Worm (Caenorhabditis elegans) whole organism, midembryonic: ENCODE results near the gene sri-33.
"Not testable (repeated sequence)": the region's sequence is repeated elsewhere in the genome, so short reads cannot be mapped to it uniquely, and the experiment has no call there.

Source experiments
- T22C8.4 ChIP-seq: fragments of 200-800 bp; sonication (Bioruptor generic); IDR thresholded peaks from 2 replicates; pipeline ENCODE4 v1.3.6; 2022; ENCODE audit warnings: missing genetic modification characterization, missing compliant biosample characterization
- cog-1 ChIP-seq: sonication (generic microtip); optimal IDR thresholded peaks from 2 replicates; lab custom pipeline; 2016; ENCODE audit warnings: missing genetic modification characterization, missing compliant biosample characterization
- flt-1 ChIP-seq: fragments of 200-800 bp; sonication (Bioruptor generic); IDR thresholded peaks from 2 replicates; pipeline ENCODE4 v1.3.6; 2022; ENCODE audit warnings: missing genetic modification characterization, missing compliant biosample characterization
- klf-2 ChIP-seq: fragments of 200-800 bp; sonication (Bioruptor generic); conservative IDR thresholded peaks from 2 replicates; pipeline ENCODE4 v1.3.6; 2022; ENCODE audit warnings: missing genetic modification reagents, missing genetic modification characterization, missing compliant biosample characterization
- med-1 ChIP-seq: sonication (generic microtip); optimal IDR thresholded peaks from 2 replicates; lab custom pipeline; 2017; ENCODE audit warnings: missing genetic modification characterization, mild to moderate bottlenecking, missing compliant biosample characterization, antibody characterized with exemption, missing genetic modification reagents; ENCODE audit not compliant: insufficient read depth
- ref-1 ChIP-seq: fragments of 200-800 bp; sonication (Bioruptor generic); conservative IDR thresholded peaks from 2 replicates; pipeline ENCODE4 v1.3.6; 2022; ENCODE audit warnings: missing genetic modification reagents, missing genetic modification characterization, missing compliant biosample characterization
- tab-1 ChIP-seq: fragments of 200-800 bp; sonication (Bioruptor generic); IDR thresholded peaks from 2 replicates; pipeline ENCODE4 v1.3.6; 2022; ENCODE audit warnings: missing genetic modification characterization, missing compliant biosample characterization
- ztf-23 ChIP-seq: fragments of 200-800 bp; sonication (Bioruptor generic); IDR thresholded peaks from 2 replicates; pipeline ENCODE4 v1.3.6; 2022; ENCODE audit warnings: missing genetic modification reagents, missing genetic modification characterization, missing compliant biosample characterization
- ztf-29 ChIP-seq: fragments of 200-800 bp; sonication (Bioruptor generic); IDR thresholded peaks from 2 replicates; pipeline ENCODE4 v1.3.6; 2022; ENCODE audit warnings: missing genetic modification reagents, missing genetic modification characterization, missing compliant biosample characterization

Gene sri-33

ce11 chrII:3148404-3148803 is 8.2 kb downstream of the sri-33 start:
- no peak for TF ChIP-seq cog-1
- TF ChIP-seq klf-2, result no peak
- TF ChIP-seq T22C8.4, result no peak
- no peak for TF ChIP-seq ztf-23 (GFP tag; lab: Robert Waterston, UW)
- no peak for TF ChIP-seq ztf-29
- no peak for TF ChIP-seq flt-1 (GFP tag; lab: Robert Waterston, UW)
- TF ChIP-seq med-1 (GFP tag; lab: Kevin White, UChicago), result no peak
- TF ChIP-seq ref-1 (GFP tag; lab: Robert Waterston, UW), result no peak
- no peak for TF ChIP-seq tab-1 (GFP tag; lab: Robert Waterston, UW)

- TF ChIP-seq med-1 (GFP tag; lab: Kevin White, UChicago) (no peak), klf-2 (no peak), ztf-23 (GFP tag; lab: Robert Waterston, UW) (no peak), flt-1 (GFP tag; lab: Robert Waterston, UW) (no peak), ztf-29 (no peak), cog-1 (no peak), ref-1 (GFP tag; lab: Robert Waterston, UW) (no peak), T22C8.4 (no peak), tab-1 (GFP tag; lab: Robert Waterston, UW) (no peak)
Measured at ce11 chrII:3145842-3146241, 10.8 kb downstream of the sri-33 start, which contains the start of gene T10D4.15. TSS of gene T10D4.15 (plus strand) at chrII:3146142.

ce11 chrII:3144552-3144951 is 12.1 kb downstream of the sri-33 start, which contains the start of gene sri-43:
TSS of gene sri-43 (minus strand) at chrII:3144652.
- TF ChIP-seq ztf-29; tab-1 (GFP tag; lab: Robert Waterston, UW); flt-1 (GFP tag; lab: Robert Waterston, UW): not testable (repeated sequence)

ce11 chrII:3142855-3143254 is 13.8 kb downstream of the sri-33 start, which contains the start of gene sri-42:
TSS of gene sri-42 (minus strand) at chrII:3142955.
- not testable (repeated sequence) for TF ChIP-seq klf-2; flt-1 (GFP tag; lab: Robert Waterston, UW); tab-1 (GFP tag; lab: Robert Waterston, UW)

- TF ChIP-seq klf-2, result no peak
- TF ChIP-seq med-1 (GFP tag; lab: Kevin White, UChicago), result no peak
- no peak for TF ChIP-seq ref-1 (GFP tag; lab: Robert Waterston, UW)
- no peak for TF ChIP-seq cog-1
- TF ChIP-seq ztf-29, result no peak
- no peak for TF ChIP-seq tab-1 (GFP tag; lab: Robert Waterston, UW)
- no peak for TF ChIP-seq ztf-23 (GFP tag; lab: Robert Waterston, UW)
- no peak for TF ChIP-seq flt-1 (GFP tag; lab: Robert Waterston, UW)
- no peak for TF ChIP-seq T22C8.4
Measured at ce11 chrII:3137804-3138203, 18.8 kb downstream of the sri-33 start, which contains the start of gene sri-54. TSS of gene sri-54 (minus strand) at chrII:3137904.

- peak; percentile 20; the same call in 1 of the 2 replicates for TF ChIP-seq ztf-29
- no peak for TF ChIP-seq ztf-23 (GFP tag; lab: Robert Waterston, UW)
Measured at ce11 chrII:3135293-3135692, 21.4 kb downstream of the sri-33 start.

- no peak for TF ChIP-seq klf-2
- no peak for TF ChIP-seq flt-1 (GFP tag; lab: Robert Waterston, UW)
- no peak for TF ChIP-seq ztf-29
- TF ChIP-seq ref-1 (GFP tag; lab: Robert Waterston, UW), result no peak
- TF ChIP-seq ztf-23 (GFP tag; lab: Robert Waterston, UW), result no peak
- no peak for TF ChIP-seq med-1 (GFP tag; lab: Kevin White, UChicago)
- no peak for TF ChIP-seq cog-1
- no peak for TF ChIP-seq tab-1 (GFP tag; lab: Robert Waterston, UW)
- no peak for TF ChIP-seq T22C8.4
Measured at ce11 chrII:3129007-3129406, 27.6 kb downstream of the sri-33 start, which contains the start of gene chil-24. TSS of gene chil-24 (plus strand) at chrII:3129162.

- 0 out of 2 replicates have a peak, but pooled peaks have one; percentile 32 for TF ChIP-seq ztf-23 (GFP tag; lab: Robert Waterston, UW)
Measured at ce11 chrII:3126741-3127140, 29.9 kb downstream of the sri-33 start, which contains the start of gene ins-31. TSS of gene ins-31 (plus strand) at chrII:3127041.

- TF ChIP-seq med-1 (GFP tag; lab: Kevin White, UChicago), result no peak
- TF ChIP-seq ref-1 (GFP tag; lab: Robert Waterston, UW), result no peak
- no peak for TF ChIP-seq ztf-29
- TF ChIP-seq ztf-23 (GFP tag; lab: Robert Waterston, UW), result no peak
- TF ChIP-seq cog-1, result no peak
- TF ChIP-seq T22C8.4, result no peak
- no peak for TF ChIP-seq tab-1 (GFP tag; lab: Robert Waterston, UW)
- no peak for TF ChIP-seq klf-2
- no peak for TF ChIP-seq flt-1 (GFP tag; lab: Robert Waterston, UW)
Measured at ce11 chrII:3126341-3126740, 30.3 kb downstream of the sri-33 start, which contains the start of gene ins-19. TSS of gene ins-19 (minus strand) at chrII:3126441.

ce11 chrII:3123206-3123605 is 33.4 kb downstream of the sri-33 start, which contains the start of gene srh-71:
TSS of gene srh-71 (plus strand) at chrII:3123506.
- TF ChIP-seq klf-2 (no peak), T22C8.4 (no peak), tab-1 (GFP tag; lab: Robert Waterston, UW) (no peak), ztf-29 (no peak), ztf-23 (GFP tag; lab: Robert Waterston, UW) (no peak), cog-1 (no peak), med-1 (GFP tag; lab: Kevin White, UChicago) (no peak), ref-1 (GFP tag; lab: Robert Waterston, UW) (no peak), flt-1 (GFP tag; lab: Robert Waterston, UW) (no peak)

- TF ChIP-seq T22C8.4, result peak; percentile 53
- TF ChIP-seq cog-1, result peak; percentile 15
- TF ChIP-seq ref-1 (GFP tag; lab: Robert Waterston, UW), result no peak
Measured at ce11 chrII:3118907-3119382, 37.7 kb downstream of the sri-33 start, which contains the start of gene T10D4.6. TSS of gene T10D4.6 (plus strand) at chrII:3119332.
